Worm (Caenorhabditis elegans) whole organism, late embryonic: ENCODE results near the gene F46G10.4.

Experiments
- C08G9.2 ChIP-seq: sonication (generic microtip); optimal IDR thresholded peaks from 2 replicates; lab custom pipeline; 2016; ENCODE audit warnings: mild to moderate bottlenecking, missing genetic modification characterization, moderate library complexity, missing compliant biosample characterization
- C38D4.7 ChIP-seq: fragments of 200-800 bp; sonication (Bioruptor generic); optimal IDR thresholded peaks from 2 replicates; lab custom pipeline; 2018; ENCODE audit warnings: mild to moderate bottlenecking, missing genetic modification characterization, moderate library complexity, missing compliant biosample characterization
- F13H6.1 ChIP-seq: sonication (generic microtip); optimal IDR thresholded peaks from 2 replicates; lab custom pipeline; 2016; ENCODE audit warnings: missing genetic modification characterization, missing compliant biosample characterization
- ahr-1 ChIP-seq: sonication (generic microtip); optimal IDR thresholded peaks from 2 replicates; lab custom pipeline; 2016; ENCODE audit warnings: missing genetic modification characterization, missing compliant biosample characterization
- ceh-14 ChIP-seq: sonication (generic microtip); optimal IDR thresholded peaks from 2 replicates; lab custom pipeline; 2016; ENCODE audit warnings: missing genotype, missing genetic modification characterization, missing compliant biosample characterization
- ceh-19 ChIP-seq: fragments of 200-800 bp; sonication (Bioruptor generic); optimal IDR thresholded peaks from 2 replicates; lab custom pipeline; 2018; ENCODE audit warnings: mild to moderate bottlenecking, missing genetic modification characterization, missing compliant biosample characterization
- ceh-2 ChIP-seq: sonication (generic microtip); optimal IDR thresholded peaks from 2 replicates; lab custom pipeline; 2016; ENCODE audit warnings: missing genotype, missing genetic modification characterization, missing compliant biosample characterization
- dve-1 ChIP-seq: sonication (generic microtip); optimal IDR thresholded peaks from 2 replicates; lab custom pipeline; 2017; ENCODE audit warnings: antibody characterized with exemption, mild to moderate bottlenecking, missing genetic modification characterization, missing compliant biosample characterization
- gmeb-2 ChIP-seq: sonication (generic microtip); optimal IDR thresholded peaks from 2 replicates; lab custom pipeline; 2016; ENCODE audit warnings: missing genetic modification characterization, inconsistent platforms, missing compliant biosample characterization
- madf-2 ChIP-seq: sonication (generic microtip); optimal IDR thresholded peaks from 2 replicates; lab custom pipeline; 2017; ENCODE audit warnings: missing genetic modification characterization, missing compliant biosample characterization
- pag-3 ChIP-seq: sonication (generic microtip); optimal IDR thresholded peaks from 2 replicates; lab custom pipeline; 2016; ENCODE audit warnings: missing compliant biosample characterization, missing genetic modification characterization, borderline replicate concordance
- pqm-1 ChIP-seq: sonication (generic microtip); optimal IDR thresholded peaks from 2 replicates; lab custom pipeline; 2016; ENCODE audit warnings: missing genetic modification characterization, missing compliant biosample characterization
- sox-2 ChIP-seq: fragments of 200-800 bp; sonication (Bioruptor generic); IDR thresholded peaks from 2 replicates; pipeline ENCODE4 v1.3.6; 2022; ENCODE audit warnings: missing genetic modification reagents, missing genetic modification characterization, missing compliant biosample characterization
- unc-86 ChIP-seq: sonication (generic microtip); optimal IDR thresholded peaks from 2 replicates; lab custom pipeline; 2016; ENCODE audit warnings: missing genetic modification characterization, missing compliant biosample characterization
- ztf-16 ChIP-seq: sonication (generic microtip); optimal IDR thresholded peaks from 2 replicates; lab custom pipeline; 2017; ENCODE audit warnings: missing genetic modification characterization, missing compliant biosample characterization

The F46G10.4 gene

ce11 chrX:13384743-13385142 lies 50.9 kb downstream of the F46G10.4 start:
- TF ChIP-seq pqm-1 (tag; lab: Kevin White, UChicago), result no peak
- TF ChIP-seq ceh-14 (tag; lab: Kevin White, UChicago), result no peak
- TF ChIP-seq F13H6.1 (tag; lab: Kevin White, UChicago), result no peak
- TF ChIP-seq gmeb-2, result no peak
- TF ChIP-seq ceh-2 (tag; lab: Kevin White, UChicago), result no peak
- TF ChIP-seq madf-2 (tag; lab: Kevin White, UChicago), result no peak
- TF ChIP-seq C08G9.2 (tag; lab: Kevin White, UChicago), result no peak
- TF ChIP-seq ahr-1 (tag; lab: Kevin White, UChicago), result no peak
- no peak for TF ChIP-seq dve-1 (tag; lab: Kevin White, UChicago)
- no peak for TF ChIP-seq unc-86 (tag; lab: Kevin White, UChicago)
- no peak for TF ChIP-seq pag-3
- no peak for TF ChIP-seq ceh-19 (GFP tag; lab: Kevin White, UChicago)
- TF ChIP-seq ztf-16 (tag; lab: Kevin White, UChicago), result no peak
- no peak for TF ChIP-seq sox-2
- TF ChIP-seq C38D4.7 (GFP tag; lab: Kevin White, UChicago), result no peak
